Worm (Caenorhabditis elegans): Measurements from ENCODE around the gene lgc-18.

- TF ChIP-seq ama-1 (optimal IDR thresholded peaks at IDR 0.05) (no peak), ceh-36 (tag; optimal IDR thresholded peaks at IDR 0.05) (no peak), aly-1 (tag; optimal IDR thresholded peaks at IDR 0.05) (no peak), tbx-37 (GFP tag; conservative IDR thresholded peaks at IDR 0.05) (no peak), sea-1 (GFP tag; conservative IDR thresholded peaks at IDR 0.05) (no peak), tra-4 (tag; optimal IDR thresholded peaks at IDR 0.05) (no peak), hnd-1 (tag; optimal IDR thresholded peaks at IDR 0.05) (no peak), ets-7 (tag; optimal IDR thresholded peaks at IDR 0.05) (no peak), ceh-13 (GFP tag; optimal IDR thresholded peaks at IDR 0.05) (no peak), scrt-1 (GFP tag; IDR thresholded peaks at IDR 0.05) (no peak)
Measured at ce11 chrX:12125308-12125707, at the start of gene lgc-18.
